Worm (Caenorhabditis elegans): ENCODE results near the gene H24K24.2.

H24K24.2 gene

DNA sequence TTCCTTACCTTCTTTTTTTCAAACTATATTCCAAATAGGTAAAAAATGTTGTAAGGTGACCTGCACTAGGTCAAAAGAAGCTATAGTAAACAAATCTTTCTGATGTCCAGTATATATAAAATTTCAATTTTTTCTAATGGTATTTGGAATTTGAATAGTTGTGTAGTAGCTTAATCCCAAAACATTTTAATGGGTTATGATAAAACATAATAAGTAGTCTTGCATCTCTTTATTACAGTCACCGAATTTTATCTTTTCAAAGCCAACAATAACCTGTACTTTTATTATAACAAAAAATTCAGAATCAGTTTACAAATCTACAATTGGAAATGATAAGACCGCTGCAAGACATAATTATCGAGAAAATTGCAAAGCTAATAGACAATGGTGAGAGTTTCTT, at the start of gene H24K24.2:
Gene H24K24.2 (plus strand): TSS at position 301 of the 400 bp plus-strand sequence.
- TF ChIP-seq let-607 (tag; optimal IDR thresholded peaks at IDR 0.05) (no peak), lin-54 (GFP tag; optimal IDR thresholded peaks at IDR 0.05) (no peak), sea-2 (GFP tag; IDR thresholded peaks at IDR 0.05) (no peak), zfh-2 (GFP tag; conservative IDR thresholded peaks at IDR 0.05) (no peak), sdz-38 (tag; optimal IDR thresholded peaks at IDR 0.05) (no peak), F57A8.1 (GFP tag; optimal IDR thresholded peaks at IDR 0.05) (no peak), F55B11.4 (tag; optimal IDR thresholded peaks at IDR 0.05; ENCODE audit: borderline replicate concordance, insufficient read depth) (no peak), egrh-3 (GFP tag; IDR thresholded peaks at IDR 0.05) (no peak), Y53F4B.3 (GFP tag; IDR thresholded peaks at IDR 0.05) (no peak), lag-1 (GFP tag; IDR thresholded peaks at IDR 0.05) (no peak), ceh-27 (GFP tag; optimal IDR thresholded peaks at IDR 0.05) (no peak), hlh-12 (tag; optimal IDR thresholded peaks at IDR 0.05) (no peak), bed-2 (GFP tag; IDR thresholded peaks at IDR 0.05) (no peak), ztf-22 (GFP tag; optimal IDR thresholded peaks at IDR 0.05) (no peak)

DNA sequence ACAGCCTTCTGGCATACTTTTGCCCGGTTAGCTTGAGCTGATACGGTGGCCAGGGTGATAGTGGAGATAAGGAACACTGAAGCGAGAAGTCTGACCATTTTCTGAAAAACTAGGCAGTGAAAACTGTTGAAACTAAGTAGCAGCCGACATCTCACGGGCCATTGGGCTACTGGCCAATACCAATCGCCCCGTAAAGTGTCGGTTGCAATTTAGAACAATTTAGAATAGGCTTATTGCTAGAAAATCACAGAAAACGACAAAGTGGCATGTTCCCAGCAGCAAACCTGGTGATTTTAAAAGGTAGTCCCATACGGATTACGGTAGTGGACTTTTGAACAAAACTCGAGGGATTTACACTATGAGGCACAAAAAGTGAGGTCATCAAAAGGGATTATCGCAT, 46.6 kb upstream of the H24K24.2 start, which contains the start of gene T02B11.4:
Gene T02B11.4 (minus strand): TSS at position 101 of the 400 bp plus-strand sequence.
- no peak for TF ChIP-seq Y95B8A.8 (GFP tag; IDR thresholded peaks at IDR 0.05)

DNA sequence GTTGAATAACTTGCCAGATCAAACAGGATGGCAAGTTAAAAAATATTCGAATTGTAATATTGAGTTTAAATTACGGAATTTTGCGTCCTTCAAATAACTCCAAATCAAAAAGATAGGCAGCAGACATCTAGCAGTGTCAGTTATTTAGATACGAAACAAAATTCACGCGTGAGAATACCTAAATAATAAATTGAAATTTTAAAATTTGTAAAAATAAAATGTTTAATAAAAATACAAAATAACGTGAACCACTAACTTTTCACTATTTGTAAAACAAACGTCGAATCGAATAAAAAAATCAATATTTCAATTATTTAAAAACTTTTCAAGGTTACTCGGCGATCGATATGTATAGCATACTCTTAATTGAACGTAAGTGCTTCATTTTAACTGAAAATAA, 41.6 kb upstream of the H24K24.2 start, which contains the start of gene T02B11.9:
Gene T02B11.9 (plus strand): TSS at position 301 of the 400 bp plus-strand sequence.
- TF ChIP-seq snpc-1.1 (tag; optimal IDR thresholded peaks at IDR 0.05; ENCODE audit: insufficient read depth) = no peak

DNA sequence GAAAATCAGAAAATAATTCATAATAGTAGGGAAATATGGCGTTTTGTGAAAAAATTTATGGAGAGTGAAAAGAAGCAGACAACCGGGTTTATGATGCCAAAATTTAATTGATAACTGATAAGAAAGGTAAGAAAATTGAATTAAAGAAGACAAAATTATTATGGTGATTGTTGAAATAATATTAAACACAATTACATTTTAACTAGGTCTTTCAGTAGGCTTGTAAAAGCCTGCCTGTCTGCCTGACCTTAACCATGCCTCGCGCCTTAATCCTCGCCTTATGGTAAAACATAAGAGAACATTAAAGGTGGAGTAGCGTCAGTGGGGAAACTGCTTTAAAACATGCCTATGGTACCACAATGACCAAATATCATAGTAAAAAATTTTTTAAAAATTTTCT, 39.0 kb upstream of the H24K24.2 start, which contains the start of gene T02B11.8:
Gene T02B11.8 (minus strand): TSS at position 101 of the 400 bp plus-strand sequence.
- TF ChIP-seq nhr-27 (tag; optimal IDR thresholded peaks at IDR 0.05) (no peak), dpff-1 (tag; optimal IDR thresholded peaks at IDR 0.05) (no peak), madf-8 (GFP tag; conservative IDR thresholded peaks at IDR 0.05) (no peak), nfya-1 (tag; optimal IDR thresholded peaks at IDR 0.05; ENCODE audit: borderline replicate concordance, insufficient read depth) (no peak)

DNA sequence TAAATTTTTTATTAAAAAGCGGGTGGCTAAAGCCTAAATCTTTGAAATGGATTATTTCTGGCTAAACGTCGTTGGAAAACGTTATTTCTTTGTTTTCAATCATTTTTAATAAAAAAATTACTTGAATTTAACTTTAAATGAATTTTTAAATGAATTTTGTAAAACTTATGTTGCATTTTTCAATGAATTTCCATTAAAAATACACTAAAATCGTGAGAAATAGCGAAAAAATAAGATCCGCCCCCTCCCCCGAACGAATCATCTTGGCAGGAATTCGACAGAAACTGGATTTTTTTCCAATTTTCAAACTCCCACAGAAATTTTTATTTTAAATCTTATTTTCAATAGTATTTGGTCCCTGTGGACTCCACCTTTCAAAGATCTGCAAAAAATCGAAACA, 38.4 kb upstream of the H24K24.2 start, which contains the start of gene srg-53:
Gene srg-53 (plus strand): TSS at position 301 of the 400 bp plus-strand sequence.
- TF ChIP-seq chd-7 (tag; optimal IDR thresholded peaks at IDR 0.05) (no peak), pha-4 (tag; optimal IDR thresholded peaks at IDR 0.05) (no peak), pbrm-1 (GFP tag; IDR thresholded peaks at IDR 0.05) (no peak), ztf-3 (GFP tag; optimal IDR thresholded peaks at IDR 0.05) (no peak), ztf-26 (tag; optimal IDR thresholded peaks at IDR 0.05) (no peak)

DNA sequence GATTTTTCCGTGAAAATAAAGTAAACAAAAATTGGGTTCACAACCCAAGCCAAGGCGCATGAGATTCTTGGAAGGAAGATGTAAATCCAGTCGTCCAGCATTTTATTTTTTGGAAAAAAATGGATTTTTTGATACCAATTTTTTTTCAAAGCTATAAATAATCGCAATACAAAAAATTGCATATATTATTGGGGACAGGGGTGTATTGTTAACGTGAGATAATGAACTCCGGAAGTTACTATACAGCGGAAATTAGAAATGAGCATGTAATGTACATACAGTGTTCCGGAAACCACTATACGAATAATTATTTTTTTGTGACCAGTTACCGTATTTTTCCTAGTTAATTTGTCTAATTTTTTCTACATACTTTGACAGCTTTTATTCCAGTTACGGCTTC, 33.3 kb upstream of the H24K24.2 start, which contains the start of gene srj-38:
Gene srj-38 (minus strand): TSS at position 101 of the 400 bp plus-strand sequence.
- no peak for TF ChIP-seq sptf-2 (GFP tag; optimal IDR thresholded peaks at IDR 0.05)
- no peak for TF ChIP-seq lin-40 (tag; optimal IDR thresholded peaks at IDR 0.05)
- TF ChIP-seq madf-6 (GFP tag; IDR thresholded peaks at IDR 0.05) = no peak

DNA sequence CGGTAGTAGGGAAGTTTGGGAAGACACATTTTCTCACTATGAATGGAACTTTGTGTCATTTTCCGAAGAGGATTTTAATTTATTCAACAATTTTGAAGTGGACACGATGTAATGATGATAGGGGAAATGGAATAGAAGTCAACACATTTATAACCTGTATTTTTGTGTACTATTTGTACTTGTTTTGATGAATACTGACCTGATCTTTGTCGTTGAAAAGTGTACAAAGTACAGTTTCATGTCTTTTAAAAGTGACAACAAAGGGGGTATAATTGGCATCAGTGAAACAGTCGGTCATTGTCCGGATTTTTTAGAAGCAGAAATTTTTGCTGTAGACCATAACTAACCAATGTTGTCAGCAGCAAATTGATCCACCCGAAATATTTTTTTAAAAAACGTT, 28.4 kb upstream of the H24K24.2 start, which contains the start of gene T02B11.6:
Gene T02B11.6 (minus strand): TSS at position 101 of the 400 bp plus-strand sequence.
- TF ChIP-seq lin-54 (GFP tag; optimal IDR thresholded peaks at IDR 0.05) = no peak
- no peak for TF ChIP-seq sdz-38 (tag; optimal IDR thresholded peaks at IDR 0.05)
- TF ChIP-seq unc-130 (GFP tag; optimal IDR thresholded peaks at IDR 0.05) = no peak
- TF ChIP-seq K11D2.4 (GFP tag; IDR thresholded peaks at IDR 0.05) = no peak
- TF ChIP-seq B0019.2 (GFP tag; conservative IDR thresholded peaks at IDR 0.05) = no peak
- no peak for TF ChIP-seq attf-6 (GFP tag; IDR thresholded peaks at IDR 0.05)
- no peak for TF ChIP-seq mes-4 (tag; optimal IDR thresholded peaks at IDR 0.05)
- TF ChIP-seq xnd-1 (tag; optimal IDR thresholded peaks at IDR 0.05) = no peak
- TF ChIP-seq aptf-2 (GFP tag; conservative IDR thresholded peaks at IDR 0.05) = no peak

All from whole organism, young adult.